Worm (Caenorhabditis elegans): ENCODE data around the gene srr-8.

DNA sequence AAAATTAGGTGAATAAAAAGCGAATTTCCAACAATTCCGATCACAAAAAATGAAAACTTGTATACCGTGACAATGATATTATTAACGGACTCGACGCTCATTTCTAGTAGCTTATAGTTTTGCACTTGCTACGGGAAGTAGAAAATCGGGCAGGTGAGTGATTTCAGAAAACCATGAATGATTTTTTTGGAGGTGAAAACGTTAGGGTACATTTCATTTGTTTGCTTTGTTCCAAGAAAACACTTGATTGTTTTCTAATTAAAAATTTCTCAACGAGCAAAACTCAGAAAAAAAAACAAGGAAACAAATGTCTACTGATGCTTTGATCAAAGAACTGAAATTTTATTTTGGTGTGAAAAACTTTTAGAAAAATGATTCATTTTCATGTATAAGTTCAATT is 20.6 kb upstream of the srr-8 start, which contains the start of gene srsx-12:
- TF ChIP-seq pax-1 (tag; optimal IDR thresholded peaks at IDR 0.05) (no peak), fax-1 (tag; optimal IDR thresholded peaks at IDR 0.05) (no peak), zip-5 (tag; optimal IDR thresholded peaks at IDR 0.05) (no peak), K09A11.1 (tag; optimal IDR thresholded peaks at IDR 0.05; ENCODE audit: insufficient read depth) (no peak), T23F11.4 (GFP tag; optimal IDR thresholded peaks at IDR 0.05) (no peak), dmd-4 (tag; optimal IDR thresholded peaks at IDR 0.05; ENCODE audit: borderline replicate concordance) (no peak), pqm-1 (tag; optimal IDR thresholded peaks at IDR 0.05) (no peak), rnt-1 (tag; optimal IDR thresholded peaks at IDR 0.05) (no peak), ama-1 (optimal IDR thresholded peaks at IDR 0.05) (no peak), unc-3 (GFP tag; conservative IDR thresholded peaks at IDR 0.05) (no peak), unc-3 (tag; optimal IDR thresholded peaks at IDR 0.05) (no peak)

All from whole organism, late embryonic.